Worm (Caenorhabditis elegans) whole organism, L2 larva: Measurements from ENCODE around the gene col-152.

ENCODE experiments used
- alr-1 ChIP-seq: fragments of 150-350 bp; optimal IDR thresholded peaks from 2 replicates; lab custom pipeline; 2014; ENCODE audit warnings: missing biosample characterization, missing genetic modification characterization
- aly-2 ChIP-seq: fragments of 150-350 bp; optimal IDR thresholded peaks from 2 replicates; lab custom pipeline; 2014; ENCODE audit warnings: missing biosample characterization, missing genetic modification characterization
- ama-1 ChIP-seq: fragments of 150-350 bp; optimal IDR thresholded peaks from 2 replicates; lab custom pipeline; 2018; ENCODE audit warnings: inconsistent platforms
- ceh-82 ChIP-seq: fragments of 150-350 bp; optimal IDR thresholded peaks from 2 replicates; lab custom pipeline; 2014; ENCODE audit warnings: missing biosample characterization, missing genetic modification characterization
- lin-13 ChIP-seq: fragments of 150-350 bp; optimal IDR thresholded peaks from 2 replicates; lab custom pipeline; 2014; ENCODE audit warnings: missing biosample characterization, missing genetic modification reagents, missing genetic modification characterization
- lin-39 ChIP-seq: fragments of 150-350 bp; optimal IDR thresholded peaks from 2 replicates; lab custom pipeline; 2014; ENCODE audit warnings: missing biosample characterization, missing genetic modification reagents, missing genetic modification characterization
- mdl-1 ChIP-seq, 2 experiments: fragments of 150-350 bp in 1 of 2; sonication (generic microtip) in 1 of 2; optimal IDR thresholded peaks; 2 replicates each; lab custom pipeline; 2017; ENCODE audit warnings: missing biosample characterization in 2 of 2, missing genetic modification characterization in 2 of 2
- nhr-10 ChIP-seq: sonication (generic microtip); optimal IDR thresholded peaks from 2 replicates; lab custom pipeline; 2017; ENCODE audit warnings: missing biosample characterization, missing genetic modification characterization
- nhr-21 ChIP-seq: fragments of 150-350 bp; optimal IDR thresholded peaks from 2 replicates; lab custom pipeline; 2014; ENCODE audit warnings: missing biosample characterization, missing genetic modification characterization
- nhr-237 ChIP-seq: fragments of 150-350 bp; optimal IDR thresholded peaks from 2 replicates; lab custom pipeline; 2014; ENCODE audit warnings: missing biosample characterization, missing genetic modification characterization
- nhr-77 ChIP-seq: fragments of 150-350 bp; optimal IDR thresholded peaks from 2 replicates; lab custom pipeline; 2014; ENCODE audit warnings: missing biosample characterization, missing genetic modification characterization
- snpc-4 ChIP-seq: fragments of 150-350 bp; optimal IDR thresholded peaks from 2 replicates; lab custom pipeline; 2014; ENCODE audit warnings: missing biosample characterization, missing genetic modification characterization
- zag-1 ChIP-seq: fragments of 150-350 bp; optimal IDR thresholded peaks from 2 replicates; lab custom pipeline; 2014; ENCODE audit warnings: missing biosample characterization, missing genetic modification characterization

DNA sequence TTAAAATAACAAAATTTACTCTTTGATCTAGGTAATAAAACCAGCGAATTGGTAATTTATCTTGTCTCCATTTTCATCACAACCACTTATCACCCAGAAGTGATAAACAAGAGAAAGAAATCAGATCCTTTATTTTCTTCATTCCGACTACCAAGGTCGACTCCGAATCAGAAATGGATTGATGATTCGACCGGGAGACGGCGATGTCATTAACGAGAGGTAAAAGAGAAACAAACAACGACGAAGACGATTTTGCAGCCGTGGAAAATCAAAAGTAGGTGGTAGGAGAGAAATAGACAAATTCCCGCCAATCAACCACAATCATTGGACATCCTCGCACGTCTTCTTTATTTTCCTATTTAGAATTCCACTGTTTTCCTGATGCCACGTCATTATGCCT, 3.6 kb upstream of the col-152 start:
- TF ChIP-seq nhr-21 (peak; percentile 24), aly-2 (tag; lab: Kevin White, UChicago) (no peak), alr-1 (tag; lab: Kevin White, UChicago) (no peak), snpc-4 (tag; lab: Kevin White, UChicago) (no peak), nhr-237 (tag; lab: Kevin White, UChicago) (no peak), lin-39 (no peak), ama-1 (lab: Kevin White, UChicago) (no peak), nhr-10 (tag; lab: Kevin White, UChicago) (no peak), ceh-82 (tag; lab: Kevin White, UChicago) (no peak), mdl-1 (tag; optimal IDR thresholded peaks at IDR 0.05; lab: Kevin White, UChicago) (no peak), zag-1 (no peak), nhr-77 (tag; lab: Kevin White, UChicago) (no peak), lin-13 (no peak)
